Worm (Caenorhabditis elegans): ENCODE measurements around the gene egl-36.

egl-36 gene

ce11 chrX:10684533-10684932 is 49.6 kb upstream of the egl-36 start (continued):
- peak; percentile 84 for TF ChIP-seq nhr-71 (tag; optimal IDR thresholded peaks at IDR 0.05)

- TF ChIP-seq lin-15B (tag; optimal IDR thresholded peaks at IDR 0.05) (no peak), ceh-88 (GFP tag; IDR thresholded peaks at IDR 0.05) (no peak), mep-1 (tag; optimal IDR thresholded peaks at IDR 0.05) (peak; percentile 47), nhr-28 (tag; optimal IDR thresholded peaks at IDR 0.05) (no peak), blmp-1 (tag; optimal IDR thresholded peaks at IDR 0.05) (peak; percentile 97), vab-15 (tag; optimal IDR thresholded peaks at IDR 0.05) (no peak), mdl-1 (tag; optimal IDR thresholded peaks at IDR 0.05) (no peak), lin-14 (GFP tag; optimal IDR thresholded peaks at IDR 0.05) (peak; percentile 44), isw-1 (GFP tag; IDR thresholded peaks at IDR 0.05) (no peak), C34B4.2 (tag; optimal IDR thresholded peaks at IDR 0.05) (no peak), elt-2 (tag; optimal IDR thresholded peaks at IDR 0.05) (no peak), elt-3 (tag; optimal IDR thresholded peaks at IDR 0.05) (peak in 2 of 6 experiments; percentile 32 to 49), xbp-1 (tag; optimal IDR thresholded peaks at IDR 0.05) (no peak), ets-5 (GFP tag; IDR thresholded peaks at IDR 0.05) (no peak), F16B12.6 (tag; optimal IDR thresholded peaks at IDR 0.05) (no peak), snu-23 (GFP tag; optimal IDR thresholded peaks at IDR 0.05) (no peak), nhr-19 (GFP tag; conservative IDR thresholded peaks at IDR 0.05) (no peak), jun-1 (tag; optimal IDR thresholded peaks at IDR 0.05) (no peak), tlp-1 (tag; optimal IDR thresholded peaks at IDR 0.05) (no peak), nhr-85 (tag) (peak; percentile 80), sup-37 (GFP tag; optimal IDR thresholded peaks at IDR 0.05) (no peak), nhr-237 (tag; optimal IDR thresholded peaks at IDR 0.05) (no peak), dpl-1 (GFP tag; optimal IDR thresholded peaks at IDR 0.05) (no peak), nhr-12 (tag; optimal IDR thresholded peaks at IDR 0.05) (no peak)
Observed at ce11 chrX:10686487-10686886, 47.6 kb upstream of the egl-36 start.

- TF ChIP-seq mab-9 (GFP tag; IDR thresholded peaks at IDR 0.05) (no peak), dsc-1 (tag; optimal IDR thresholded peaks at IDR 0.05) (no peak), nhr-20 (tag; optimal IDR thresholded peaks at IDR 0.05) (peak; percentile 18), blmp-1 (tag; optimal IDR thresholded peaks at IDR 0.05) (no peak), egl-27 (tag; optimal IDR thresholded peaks at IDR 0.05) (no peak), elt-2 (tag; optimal IDR thresholded peaks at IDR 0.05) (peak; percentile 68), ztf-11 (tag; optimal IDR thresholded peaks at IDR 0.05) (no peak), nhr-237 (tag; optimal IDR thresholded peaks at IDR 0.05) (no peak), C04F5.9 (tag; optimal IDR thresholded peaks at IDR 0.05) (no peak), grh-1 (GFP tag; IDR thresholded peaks at IDR 0.05) (no peak), tbx-2 (tag; optimal IDR thresholded peaks at IDR 0.05) (no peak), sox-4 (tag; optimal IDR thresholded peaks at IDR 0.05) (no peak), isw-1 (GFP tag; IDR thresholded peaks at IDR 0.05) (no peak), mdl-1 (tag; optimal IDR thresholded peaks at IDR 0.05) (no peak), unc-130 (tag; optimal IDR thresholded peaks at IDR 0.05) (no peak), lin-35 (GFP tag; optimal IDR thresholded peaks at IDR 0.05) (peak in 1 of 2 experiments; percentile 33), sptf-1 (tag; optimal IDR thresholded peaks at IDR 0.05) (no peak)
Observed at ce11 chrX:10687317-10687716, 46.8 kb upstream of the egl-36 start.

ce11 chrX:10688311-10688710 is 45.8 kb upstream of the egl-36 start:
- TF ChIP-seq nhr-71 (tag; optimal IDR thresholded peaks at IDR 0.05): peak; percentile 65
- peak; percentile 75 for TF ChIP-seq nhr-20 (tag; optimal IDR thresholded peaks at IDR 0.05)
- peak; percentile 8 for TF ChIP-seq elt-2 (tag; optimal IDR thresholded peaks at IDR 0.05)
- TF ChIP-seq snu-23 (GFP tag; optimal IDR thresholded peaks at IDR 0.05): peak; percentile 50
- TF ChIP-seq xbp-1 (tag; optimal IDR thresholded peaks at IDR 0.05): no peak
- TF ChIP-seq unc-130 (tag; optimal IDR thresholded peaks at IDR 0.05): peak; percentile 70
- TF ChIP-seq mdl-1 (tag; optimal IDR thresholded peaks at IDR 0.05): peak in 1 of 2 experiments; percentile 31
- peak in 1 of 2 experiments; percentile 77 for TF ChIP-seq lin-35 (GFP tag; optimal IDR thresholded peaks at IDR 0.05)
- peak; percentile 89 for TF ChIP-seq blmp-1 (tag; optimal IDR thresholded peaks at IDR 0.05)
- peak; percentile 38 for TF ChIP-seq lsy-2 (tag; optimal IDR thresholded peaks at IDR 0.05)
- peak; percentile 65 for TF ChIP-seq nhr-90 (tag; optimal IDR thresholded peaks at IDR 0.05; ENCODE audit: poor library complexity)
- TF ChIP-seq zag-1 (tag; optimal IDR thresholded peaks at IDR 0.05): no peak
- TF ChIP-seq nhr-85 (tag): peak; percentile 91
- TF ChIP-seq dsc-1 (tag; optimal IDR thresholded peaks at IDR 0.05): no peak
- TF ChIP-seq elt-3 (tag; optimal IDR thresholded peaks at IDR 0.05): peak in 2 of 6 experiments; percentile 27 to 72
- peak; percentile 73 for TF ChIP-seq lin-14 (GFP tag; optimal IDR thresholded peaks at IDR 0.05)
- TF ChIP-seq ceh-90 (tag; optimal IDR thresholded peaks at IDR 0.05): no peak
- no peak for TF ChIP-seq nhr-84 (tag; optimal IDR thresholded peaks at IDR 0.05)
